Worm (Caenorhabditis elegans) whole organism, L2 larva: Measurements from ENCODE around the gene F41C3.7.

Source experiments
- C34F6.9 ChIP-seq: fragments of 150-350 bp; optimal IDR thresholded peaks from 2 replicates; lab custom pipeline; 2014; ENCODE audit warnings: missing biosample characterization, missing genetic modification characterization
- F13H6.1 ChIP-seq: sonication (generic microtip); optimal IDR thresholded peaks from 2 replicates; lab custom pipeline; 2016; ENCODE audit warnings: missing genetic modification characterization, missing compliant biosample characterization
- R02D3.7 ChIP-seq: fragments of 150-350 bp; optimal IDR thresholded peaks from 2 replicates; lab custom pipeline; 2014; ENCODE audit warnings: missing biosample characterization, missing genetic modification characterization
- ZK546.5 ChIP-seq: sonication (generic microtip); optimal IDR thresholded peaks from 2 replicates; lab custom pipeline; 2017; ENCODE audit warnings: missing biosample characterization, missing genetic modification characterization
- alr-1 ChIP-seq: fragments of 150-350 bp; optimal IDR thresholded peaks from 2 replicates; lab custom pipeline; 2014; ENCODE audit warnings: missing biosample characterization, missing genetic modification characterization
- aly-2 ChIP-seq: fragments of 150-350 bp; optimal IDR thresholded peaks from 2 replicates; lab custom pipeline; 2014; ENCODE audit warnings: missing biosample characterization, missing genetic modification characterization
- ama-1 ChIP-seq: fragments of 150-350 bp; optimal IDR thresholded peaks from 2 replicates; lab custom pipeline; 2018; ENCODE audit warnings: inconsistent platforms
- blmp-1 ChIP-seq: sonication (generic microtip); optimal IDR thresholded peaks from 2 replicates; lab custom pipeline; 2017; ENCODE audit warnings: missing genetic modification characterization, mild to moderate bottlenecking, missing compliant biosample characterization, antibody characterized with exemption, moderate library complexity; ENCODE audit not compliant: insufficient read depth
- ceh-16 ChIP-seq: fragments of 150-350 bp; optimal IDR thresholded peaks from 2 replicates; lab custom pipeline; 2014; ENCODE audit warnings: missing biosample characterization, missing genetic modification characterization
- ceh-82 ChIP-seq: fragments of 150-350 bp; optimal IDR thresholded peaks from 2 replicates; lab custom pipeline; 2014; ENCODE audit warnings: missing biosample characterization, missing genetic modification characterization
- crh-2 ChIP-seq: sonication (generic microtip); optimal IDR thresholded peaks from 2 replicates; lab custom pipeline; 2017; ENCODE audit warnings: missing biosample characterization, missing genetic modification characterization
- elt-1 ChIP-seq: fragments of 150-350 bp; optimal IDR thresholded peaks from 2 replicates; lab custom pipeline; 2014; ENCODE audit warnings: missing biosample characterization, missing genetic modification characterization
- elt-3 ChIP-seq: sonication (generic microtip); optimal IDR thresholded peaks from 2 replicates; lab custom pipeline; 2017; ENCODE audit warnings: missing biosample characterization, missing genetic modification characterization
- fos-1 ChIP-seq: fragments of 150-350 bp; optimal IDR thresholded peaks from 2 replicates; lab custom pipeline; 2014; ENCODE audit warnings: missing biosample characterization, missing genetic modification characterization
- gmeb-1 ChIP-seq: fragments of 150-350 bp; optimal IDR thresholded peaks from 2 replicates; lab custom pipeline; 2014; ENCODE audit warnings: missing biosample characterization, missing genetic modification characterization
- lin-11 ChIP-seq: fragments of 150-350 bp; sonication (generic microtip); optimal IDR thresholded peaks from 2 replicates; lab custom pipeline; 2014; ENCODE audit warnings: missing biosample characterization, missing genetic modification characterization, inconsistent platforms, mixed read lengths
- lin-39 ChIP-seq: fragments of 150-350 bp; optimal IDR thresholded peaks from 2 replicates; lab custom pipeline; 2014; ENCODE audit warnings: missing biosample characterization, missing genetic modification reagents, missing genetic modification characterization
- lsy-2 ChIP-seq, 2 experiments: fragments of 150-350 bp in 1 of 2; sonication (generic microtip) in 1 of 2; optimal IDR thresholded peaks; 2 replicates each; lab custom pipeline; 2014 to 2017; ENCODE audit warnings: missing biosample characterization in 2 of 2, missing genetic modification characterization in 2 of 2
- mab-5 ChIP-seq: fragments of 150-350 bp; optimal IDR thresholded peaks from 2 replicates; lab custom pipeline; 2014; ENCODE audit warnings: missing biosample characterization, missing genetic modification characterization
- mbf-1 ChIP-seq: sonication (generic microtip); optimal IDR thresholded peaks from 2 replicates; lab custom pipeline; 2017; ENCODE audit warnings: missing biosample characterization, missing genetic modification characterization
- mdl-1 ChIP-seq, 2 experiments: fragments of 150-350 bp in 1 of 2; sonication (generic microtip) in 1 of 2; optimal IDR thresholded peaks; 2 replicates each; lab custom pipeline; 2017; ENCODE audit warnings: missing biosample characterization in 2 of 2, missing genetic modification characterization in 2 of 2
- nhr-129 ChIP-seq: fragments of 150-350 bp; optimal IDR thresholded peaks from 2 replicates; lab custom pipeline; 2014; ENCODE audit warnings: missing biosample characterization, missing genetic modification characterization
- nhr-21 ChIP-seq: fragments of 150-350 bp; optimal IDR thresholded peaks from 2 replicates; lab custom pipeline; 2014; ENCODE audit warnings: missing biosample characterization, missing genetic modification characterization
- nhr-23 ChIP-seq: fragments of 150-350 bp; optimal IDR thresholded peaks from 2 replicates; lab custom pipeline; 2014; ENCODE audit warnings: missing biosample characterization, missing genetic modification reagents, missing genetic modification characterization
- nhr-237 ChIP-seq: fragments of 150-350 bp; optimal IDR thresholded peaks from 2 replicates; lab custom pipeline; 2014; ENCODE audit warnings: missing biosample characterization, missing genetic modification characterization
- nhr-25 ChIP-seq: fragments of 150-350 bp; sonication (generic microtip); optimal IDR thresholded peaks from 3 replicates; lab custom pipeline; 2014; ENCODE audit warnings: missing biosample characterization, missing genetic modification characterization
- nhr-6 ChIP-seq: fragments of 150-350 bp; optimal IDR thresholded peaks from 2 replicates; lab custom pipeline; 2014; ENCODE audit warnings: missing biosample characterization, missing genetic modification characterization
- nhr-77 ChIP-seq: fragments of 150-350 bp; optimal IDR thresholded peaks from 2 replicates; lab custom pipeline; 2014; ENCODE audit warnings: missing biosample characterization, missing genetic modification characterization
- peb-1 ChIP-seq: fragments of 150-350 bp; optimal IDR thresholded peaks from 2 replicates; lab custom pipeline; 2014; ENCODE audit warnings: missing biosample characterization, missing genetic modification characterization
- sem-4 ChIP-seq: fragments of 150-350 bp; optimal IDR thresholded peaks from 2 replicates; lab custom pipeline; 2014; ENCODE audit warnings: missing biosample characterization, missing genetic modification reagents, missing genetic modification characterization
- skn-1 ChIP-seq: sonication (generic microtip); optimal IDR thresholded peaks from 2 replicates; lab custom pipeline; 2017; ENCODE audit warnings: missing biosample characterization, missing genetic modification characterization
- sma-3 ChIP-seq: sonication (generic microtip); optimal IDR thresholded peaks from 2 replicates; lab custom pipeline; 2016; ENCODE audit warnings: missing genetic modification reagents, missing genetic modification characterization, missing compliant biosample characterization
- sma-9 ChIP-seq, 2 experiments: fragments of 150-350 bp in 1 of 2; sonication (generic microtip) in 1 of 2; optimal IDR thresholded peaks; 2 replicates each; lab custom pipeline; 2014 to 2016; ENCODE audit warnings: missing genetic modification characterization in 2 of 2, mild to moderate bottlenecking in 1 of 2, missing biosample characterization in 1 of 2, missing compliant biosample characterization in 1 of 2, missing genetic modification reagents in 1 of 2, moderate library complexity in 1 of 2
- snpc-4 ChIP-seq: fragments of 150-350 bp; optimal IDR thresholded peaks from 2 replicates; lab custom pipeline; 2014; ENCODE audit warnings: missing biosample characterization, missing genetic modification characterization
- unc-39 ChIP-seq: fragments of 150-350 bp; optimal IDR thresholded peaks from 2 replicates; lab custom pipeline; 2014; ENCODE audit warnings: missing biosample characterization, missing genetic modification characterization
- unc-55 ChIP-seq: fragments of 150-350 bp; sonication (generic microtip); optimal IDR thresholded peaks from 3 replicates; lab custom pipeline; 2014; ENCODE audit warnings: missing biosample characterization, missing genetic modification reagents, missing genetic modification characterization
- unc-62 ChIP-seq: fragments of 150-350 bp; optimal IDR thresholded peaks from 2 replicates; lab custom pipeline; 2014; ENCODE audit warnings: missing biosample characterization, missing genetic modification reagents, missing genetic modification characterization
- zag-1 ChIP-seq: fragments of 150-350 bp; optimal IDR thresholded peaks from 2 replicates; lab custom pipeline; 2014; ENCODE audit warnings: missing biosample characterization, missing genetic modification characterization
- ztf-1 ChIP-seq: fragments of 200-800 bp; sonication (Bioruptor generic); conservative IDR thresholded peaks from 2 replicates; pipeline ENCODE4 v1.3.6; 2022; ENCODE audit warnings: missing genetic modification characterization, missing compliant biosample characterization
- ztf-11 ChIP-seq: sonication (generic microtip); optimal IDR thresholded peaks from 2 replicates; lab custom pipeline; 2017; ENCODE audit warnings: missing biosample characterization, missing genetic modification characterization
- ztf-4 ChIP-seq: fragments of 150-350 bp; optimal IDR thresholded peaks from 2 replicates; lab custom pipeline; 2014; ENCODE audit warnings: missing biosample characterization, missing genetic modification characterization

Gene F41C3.7

DNA sequence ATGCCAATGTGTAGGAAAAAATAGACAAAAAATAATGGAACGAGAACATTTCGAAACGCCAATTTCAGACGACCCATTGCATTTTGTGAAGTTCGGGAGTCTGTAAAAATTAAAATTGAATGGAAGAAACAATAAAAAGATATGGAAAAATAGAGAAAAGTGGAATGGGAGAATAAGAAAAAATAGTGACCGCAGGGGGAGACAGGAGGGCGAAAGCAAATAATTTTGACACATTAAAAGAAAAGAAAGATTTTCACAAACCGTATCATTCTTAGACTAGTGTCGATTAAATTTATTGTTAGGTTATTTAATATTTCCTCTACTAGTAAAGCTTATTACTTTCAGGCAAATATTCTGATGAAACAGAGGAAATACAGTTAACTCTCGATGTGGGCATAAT is 4.0 kb downstream of the F41C3.7 start, which contains the start of gene F41C3.11:
TSS of gene F41C3.11 (minus strand) at position 101 of the 400 bp plus-strand sequence.
- TF ChIP-seq peb-1 (tag; lab: Kevin White, UChicago), result no peak
- no peak for TF ChIP-seq nhr-25
- TF ChIP-seq nhr-23 (tag; lab: Kevin White, UChicago), result no peak
- TF ChIP-seq mbf-1 (tag; lab: Kevin White, UChicago), result no peak
- no peak for TF ChIP-seq sma-9 (GFP tag; optimal IDR thresholded peaks at IDR 0.05; lab: Kevin White, UChicago)
- no peak for TF ChIP-seq sma-9 (tag; optimal IDR thresholded peaks at IDR 0.05; lab: Kevin White, UChicago)
- no peak for TF ChIP-seq lin-39 (tag; lab: Kevin White, UChicago)
- no peak for TF ChIP-seq ztf-4
- TF ChIP-seq ceh-82, result no peak
- no peak for TF ChIP-seq ztf-11 (tag; lab: Kevin White, UChicago)
- TF ChIP-seq elt-1, result no peak
- no peak for TF ChIP-seq nhr-77 (tag; lab: Kevin White, UChicago)
- TF ChIP-seq aly-2 (tag; lab: Kevin White, UChicago), result no peak
- TF ChIP-seq unc-62 (GFP tag; lab: Kevin White, UChicago), result no peak
- TF ChIP-seq unc-39, result no peak
- no peak for TF ChIP-seq blmp-1
- TF ChIP-seq, all 48 proteins: peak for 0

DNA sequence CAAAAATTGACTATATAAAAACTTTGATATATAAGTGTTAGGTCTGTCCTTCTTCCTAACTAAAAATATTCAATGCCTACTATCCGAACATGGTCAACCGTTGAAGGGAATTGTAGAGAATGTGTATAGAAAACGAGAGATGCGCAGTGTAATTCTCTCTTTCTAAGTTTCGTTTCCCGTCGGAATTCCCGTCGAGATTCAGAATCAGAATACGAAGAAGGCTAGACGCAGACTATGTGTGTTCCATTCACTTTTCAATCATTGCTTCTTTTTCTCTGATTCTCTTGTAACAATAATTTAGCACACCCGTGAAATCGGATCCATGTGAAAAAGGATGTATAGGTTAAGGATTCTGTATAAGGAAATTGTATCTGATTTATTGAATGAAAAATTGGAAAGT is 4.6 kb downstream of the F41C3.7 start:
- TF ChIP-seq blmp-1 (peak; percentile 93), unc-55 (no peak), elt-1 (no peak), aly-2 (tag; lab: Kevin White, UChicago) (no peak), nhr-25 (peak; percentile 10)
- TF ChIP-seq, all 48 proteins: peak for 2

DNA sequence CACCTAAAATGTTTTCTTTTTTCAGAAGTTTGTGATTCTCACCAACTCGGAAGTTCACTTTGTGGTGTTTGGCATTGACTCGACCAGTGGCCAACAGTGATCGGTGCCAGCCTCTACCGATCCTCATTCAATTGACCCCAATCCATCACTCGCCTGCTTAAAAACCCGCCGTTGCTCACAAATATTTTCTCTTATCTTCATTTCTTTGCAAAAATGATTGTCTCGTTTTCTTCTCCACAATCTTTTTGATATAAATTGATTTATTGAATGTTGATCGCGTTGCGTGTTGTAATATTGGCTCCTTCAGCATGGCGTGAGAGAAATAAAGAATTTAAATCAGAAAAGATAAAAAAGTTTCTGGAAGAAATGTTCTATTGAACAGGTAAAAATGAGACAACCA is 6.8 kb downstream of the F41C3.7 start:
- peak; percentile 26 for TF ChIP-seq C34F6.9 (tag; lab: Kevin White, UChicago)
- no peak for TF ChIP-seq nhr-77 (tag; lab: Kevin White, UChicago)
- peak; percentile 45 for TF ChIP-seq sma-9 (GFP tag; optimal IDR thresholded peaks at IDR 0.05; lab: Kevin White, UChicago)
- TF ChIP-seq sma-9 (tag; optimal IDR thresholded peaks at IDR 0.05; lab: Kevin White, UChicago), result no peak
- peak in 1 of 2 experiments; percentile 33 for TF ChIP-seq lsy-2 (tag; optimal IDR thresholded peaks at IDR 0.05; lab: Kevin White, UChicago)
- TF ChIP-seq crh-2 (tag; lab: Kevin White, UChicago), result no peak
- TF ChIP-seq F13H6.1 (tag; lab: Kevin White, UChicago), result peak; percentile 28
- no peak for TF ChIP-seq nhr-6 (tag; lab: Kevin White, UChicago)
- TF ChIP-seq mab-5, result peak; percentile 30
- TF ChIP-seq alr-1 (tag; lab: Kevin White, UChicago), result no peak
- no peak for TF ChIP-seq lin-39 (tag; lab: Kevin White, UChicago)

DNA sequence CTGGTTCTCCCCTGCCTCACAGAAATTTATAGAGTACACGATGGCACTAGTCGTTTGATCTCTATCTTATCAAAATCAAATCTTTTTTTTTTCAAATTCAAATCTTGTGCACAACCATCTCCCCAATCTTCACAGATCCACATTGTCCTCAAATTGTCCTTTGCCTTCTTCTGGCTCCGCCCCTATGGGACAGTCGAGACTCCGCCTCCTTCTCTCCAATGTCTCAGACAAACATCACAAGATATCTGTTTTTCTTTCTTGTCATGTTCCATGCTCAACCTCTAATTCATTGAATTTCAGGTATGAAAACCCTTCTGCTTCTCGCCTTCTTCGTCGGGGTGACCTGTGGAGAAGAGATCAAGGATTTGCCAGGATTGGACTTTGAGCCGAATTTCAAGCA is 7.5 kb downstream of the F41C3.7 start, which contains the start of gene ctsa-1.1:
TSS of gene ctsa-1.1 (plus strand) at position 301 of the 400 bp plus-strand sequence.
- no peak for TF ChIP-seq nhr-25
- TF ChIP-seq nhr-129 (tag; lab: Kevin White, UChicago), result no peak
- no peak for TF ChIP-seq zag-1
- no peak for TF ChIP-seq nhr-23 (tag; lab: Kevin White, UChicago)
- TF ChIP-seq nhr-6 (tag; lab: Kevin White, UChicago), result no peak

DNA sequence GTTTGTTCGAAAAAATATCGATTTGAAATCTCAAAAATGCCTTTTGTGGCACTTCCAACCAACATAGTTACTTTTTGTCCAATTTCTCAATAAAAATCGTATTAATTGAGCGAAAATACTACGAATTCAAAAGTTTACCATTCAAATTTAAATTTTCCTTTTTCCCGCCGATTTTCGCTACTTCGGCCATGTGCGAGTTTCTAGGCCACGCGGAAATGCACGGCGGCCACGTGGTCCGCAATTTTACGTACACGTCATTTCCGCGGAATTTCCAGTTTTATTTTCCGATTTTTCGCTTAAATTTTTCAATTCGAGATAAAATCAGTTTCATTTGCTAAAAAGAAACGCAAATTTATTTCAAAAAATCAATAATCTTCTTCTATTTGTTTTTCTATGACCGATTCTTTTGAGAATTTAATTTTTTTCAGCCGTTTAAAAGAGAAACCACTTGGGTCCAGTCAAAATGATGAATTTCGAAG is 10.2 kb downstream of the F41C3.7 start, which contains the start of gene eas-1:
TSS of gene eas-1 (plus strand) at position 429 of the 479 bp plus-strand sequence.
- TF ChIP-seq snpc-4 (tag; lab: Kevin White, UChicago), result peak; percentile 28
- no peak for TF ChIP-seq ztf-11 (tag; lab: Kevin White, UChicago)
- peak; percentile 14 for TF ChIP-seq blmp-1
- TF ChIP-seq crh-2 (tag; lab: Kevin White, UChicago), result peak; percentile 95
- peak; percentile 87 for TF ChIP-seq sma-9 (GFP tag; optimal IDR thresholded peaks at IDR 0.05; lab: Kevin White, UChicago)
- TF ChIP-seq sma-9 (tag; optimal IDR thresholded peaks at IDR 0.05; lab: Kevin White, UChicago), result no peak
- TF ChIP-seq sma-3, result peak; percentile 75
- peak; percentile 35 for TF ChIP-seq mab-5
- TF ChIP-seq unc-62 (GFP tag; lab: Kevin White, UChicago), result no peak
- TF ChIP-seq lsy-2 (tag; optimal IDR thresholded peaks at IDR 0.05; lab: Kevin White, UChicago), result peak; percentile 74 to 90
- TF ChIP-seq unc-55, result peak; percentile 84
- peak; percentile 40 for TF ChIP-seq fos-1 (tag; lab: Kevin White, UChicago)
- peak; percentile 60 for TF ChIP-seq nhr-21 (tag; lab: Kevin White, UChicago)
- peak; percentile 73 to 88 for TF ChIP-seq mdl-1 (tag; optimal IDR thresholded peaks at IDR 0.05; lab: Kevin White, UChicago)
- TF ChIP-seq lin-11 (tag; lab: Kevin White, UChicago), result peak; percentile 41
- TF ChIP-seq nhr-6 (tag; lab: Kevin White, UChicago), result no peak
- no peak for TF ChIP-seq ztf-1 (GFP tag; lab: Robert Waterston, UW)
- TF ChIP-seq ceh-82, result no peak
- TF ChIP-seq unc-39, result no peak
- TF ChIP-seq sem-4 (tag; lab: Kevin White, UChicago), result peak; percentile 39
- no peak for TF ChIP-seq ama-1 (lab: Kevin White, UChicago)
- TF ChIP-seq C34F6.9 (tag; lab: Kevin White, UChicago), result peak; percentile 86
- peak; percentile 27 for TF ChIP-seq ZK546.5 (tag; lab: Kevin White, UChicago)
- peak; percentile 65 for TF ChIP-seq F13H6.1 (tag; lab: Kevin White, UChicago)
- no peak for TF ChIP-seq elt-3 (tag; lab: Kevin White, UChicago)
- peak; percentile 32 for TF ChIP-seq skn-1 (tag; lab: Kevin White, UChicago)
- TF ChIP-seq nhr-25, result peak; percentile 75
- no peak for TF ChIP-seq aly-2 (tag; lab: Kevin White, UChicago)
- TF ChIP-seq nhr-129 (tag; lab: Kevin White, UChicago), result peak; percentile 28
- TF ChIP-seq nhr-237 (tag; lab: Kevin White, UChicago), result no peak
- no peak for TF ChIP-seq lin-39 (tag; lab: Kevin White, UChicago)
- TF ChIP-seq R02D3.7 (tag; lab: Kevin White, UChicago), result no peak
- TF ChIP-seq ceh-16 (tag; lab: Kevin White, UChicago), result no peak
- peak; percentile 95 for TF ChIP-seq gmeb-1 (tag; lab: Kevin White, UChicago)
